Fruit fly (Drosophila melanogaster) whole organism, prepupa: ENCODE results near the gene Atg6.

ENCODE experiments used
- Blimp-1 ChIP-seq: fragments of 200-800 bp; sonication (Bioruptor generic); optimal IDR thresholded peaks from 3 replicates; lab custom pipeline; 2017; ENCODE audit warnings: missing biosample characterization, missing genetic modification characterization, mild to moderate bottlenecking, moderate library complexity, missing genetic modification reagents
- CG15336 ChIP-seq: fragments of 200-800 bp; sonication (Bioruptor generic); IDR thresholded peaks from 2 replicates; pipeline ENCODE4 v1.3.6; 2022; ENCODE audit warnings: missing biosample characterization, missing genetic modification characterization
- CG1621 ChIP-seq: fragments of 200-800 bp; sonication (Bioruptor generic); optimal IDR thresholded peaks from 3 replicates; lab custom pipeline; 2018; ENCODE audit warnings: missing biosample characterization, mild to moderate bottlenecking, missing genetic modification characterization
- CG6808 ChIP-seq: fragments of 200-800 bp; sonication (Bioruptor generic); optimal IDR thresholded peaks from 3 replicates; lab custom pipeline; 2017; ENCODE audit warnings: missing biosample characterization, missing genetic modification characterization, mild to moderate bottlenecking, moderate library complexity, missing genetic modification reagents
- Lpt ChIP-seq: fragments of 200-800 bp; sonication (Bioruptor generic); optimal IDR thresholded peaks from 3 replicates; lab custom pipeline; 2016; ENCODE audit warnings: missing biosample characterization, missing genetic modification characterization

- no peak for TF ChIP-seq CG15336 (GFP tag; lab: Robert Waterston, UW)
- peak; percentile 16 for TF ChIP-seq CG6808 (GFP tag; lab: Kevin White, UChicago)
- no peak for TF ChIP-seq Lpt (GFP tag; lab: Kevin White, UChicago)
- TF ChIP-seq Blimp-1 (GFP tag; lab: Kevin White, UChicago), result no peak
- TF ChIP-seq CG1621 (tag; lab: Kevin White, UChicago), result peak; percentile 17
Measured at dm6 chr3R:24047998-24048511, 2.5 kb downstream of the Atg6 start, which contains the start of gene Rox8.
